Fruit fly (Drosophila melanogaster) whole organism: Measurements from ENCODE around the gene sowah.
A peak's percentile ranks its signal among the peaks of the same experiment; 100 is the strongest.

Experiments used
- CG8478 ChIP-seq: fragments of >200 bp; optimal IDR thresholded peaks from 2 replicates; lab custom pipeline; 2018; ENCODE audit warnings: inconsistent platforms
- Dll ChIP-seq: fragments of >200 bp; optimal IDR thresholded peaks from 2 replicates; lab custom pipeline; 2017
- EcR ChIP-seq, 2 experiments: fragments of >200 bp; optimal IDR thresholded peaks; 2 replicates each; lab custom pipeline; 2017; ENCODE audit warnings: missing biosample characterization in 2 of 2, missing genetic modification characterization in 2 of 2, missing genetic modification reagents in 2 of 2
- pan ChIP-seq: fragments of >200 bp; optimal IDR thresholded peaks from 2 replicates; lab custom pipeline; 2017
- psq ChIP-seq: fragments of >200 bp; optimal IDR thresholded peaks from 2 replicates; lab custom pipeline; 2017
- usp ChIP-seq: fragments of >200 bp; optimal IDR thresholded peaks from 2 replicates; lab custom pipeline; 2017; ENCODE audit warnings: missing biosample characterization, missing genetic modification characterization, mixed read lengths

sowah gene

DNA sequence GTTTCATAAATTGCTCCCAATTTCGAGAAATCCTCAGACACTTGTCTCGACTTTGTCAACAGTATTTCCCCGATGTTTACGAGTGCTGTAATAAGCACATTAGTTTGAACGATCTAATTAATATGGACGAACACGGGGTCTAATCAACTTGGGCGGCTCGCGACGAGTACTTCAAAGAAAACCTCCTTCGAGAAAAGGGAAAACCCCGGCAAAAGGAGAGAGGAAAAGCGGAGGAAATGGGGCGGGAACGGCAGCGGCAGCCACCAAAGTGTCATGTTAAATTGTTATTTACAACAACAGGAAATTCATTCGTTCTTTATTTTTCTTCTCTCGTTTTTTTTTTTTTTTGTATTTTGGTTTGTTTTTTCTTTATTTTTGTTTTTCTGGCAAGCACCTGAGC is 15.9 kb upstream of the sowah start:
- no peak for TF ChIP-seq usp (GFP tag; lab: Kevin White, UChicago)
- TF ChIP-seq pan (lab: Kevin White, UChicago) = no peak
- TF ChIP-seq CG8478 (lab: Kevin White, UChicago) = no peak
- no peak for TF ChIP-seq EcR (GFP tag; optimal IDR thresholded peaks at IDR 0.05; lab: Kevin White, UChicago)
- no peak for TF ChIP-seq psq (lab: Kevin White, UChicago)
- no peak for TF ChIP-seq Dll (lab: Kevin White, UChicago)

DNA sequence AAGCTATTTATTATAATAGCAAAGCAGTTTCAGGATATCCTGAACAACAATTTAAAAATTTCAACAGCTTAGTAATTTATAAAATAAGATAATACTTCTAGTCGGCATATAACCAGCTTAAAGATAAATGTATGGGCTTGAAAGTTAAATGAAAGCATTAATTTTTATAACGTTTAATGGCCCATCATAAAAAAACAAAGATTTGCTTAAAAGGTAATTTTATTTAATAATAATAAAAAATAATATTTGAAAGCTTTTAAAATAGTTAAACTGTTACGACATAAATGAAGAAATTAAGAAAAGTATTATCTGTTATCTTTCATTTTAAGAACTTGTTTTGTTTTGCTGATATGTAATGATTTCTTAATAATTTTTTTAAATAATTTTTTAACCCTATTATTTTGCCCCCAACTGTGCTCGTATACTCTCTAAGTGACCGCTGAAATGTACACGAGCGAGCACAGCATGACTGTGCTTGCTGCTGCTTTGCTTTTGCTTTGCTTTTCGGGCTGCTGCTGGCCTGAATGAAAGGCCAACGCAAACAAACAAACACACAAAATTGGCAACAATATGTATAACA is 15.0 kb upstream of the sowah start:
- no peak for TF ChIP-seq usp (GFP tag; lab: Kevin White, UChicago)
- TF ChIP-seq Dll (lab: Kevin White, UChicago) = no peak
- TF ChIP-seq EcR (GFP tag; optimal IDR thresholded peaks at IDR 0.05; lab: Kevin White, UChicago) = no peak
- no peak for TF ChIP-seq pan (lab: Kevin White, UChicago)
- TF ChIP-seq psq (lab: Kevin White, UChicago) = no peak
- no peak for TF ChIP-seq CG8478 (lab: Kevin White, UChicago)

DNA sequence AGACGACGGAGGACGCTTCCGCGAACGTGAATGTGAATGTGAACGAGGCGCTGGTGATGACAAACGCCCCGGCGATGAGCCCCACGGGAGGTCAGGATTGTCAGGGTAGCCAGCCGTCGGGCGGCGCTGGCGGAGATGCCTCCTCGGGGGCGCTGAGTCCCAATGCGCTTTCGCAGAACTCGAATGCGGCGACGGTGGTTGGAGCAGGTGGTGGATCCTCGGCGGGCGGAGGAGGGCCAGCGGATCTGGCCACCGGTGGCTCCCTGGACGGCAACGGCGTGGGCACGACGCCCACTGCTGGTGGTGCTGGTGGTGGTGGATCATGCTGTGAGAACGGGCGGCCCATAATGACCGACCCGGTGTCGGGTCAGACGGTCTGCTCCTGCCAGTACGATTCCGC is 13.4 kb upstream of the sowah start:
- TF ChIP-seq Dll (lab: Kevin White, UChicago) (no peak), EcR (GFP tag; optimal IDR thresholded peaks at IDR 0.05; lab: Kevin White, UChicago) (no peak), psq (lab: Kevin White, UChicago) (no peak), usp (GFP tag; lab: Kevin White, UChicago) (no peak), pan (lab: Kevin White, UChicago) (no peak), CG8478 (lab: Kevin White, UChicago) (no peak)

DNA sequence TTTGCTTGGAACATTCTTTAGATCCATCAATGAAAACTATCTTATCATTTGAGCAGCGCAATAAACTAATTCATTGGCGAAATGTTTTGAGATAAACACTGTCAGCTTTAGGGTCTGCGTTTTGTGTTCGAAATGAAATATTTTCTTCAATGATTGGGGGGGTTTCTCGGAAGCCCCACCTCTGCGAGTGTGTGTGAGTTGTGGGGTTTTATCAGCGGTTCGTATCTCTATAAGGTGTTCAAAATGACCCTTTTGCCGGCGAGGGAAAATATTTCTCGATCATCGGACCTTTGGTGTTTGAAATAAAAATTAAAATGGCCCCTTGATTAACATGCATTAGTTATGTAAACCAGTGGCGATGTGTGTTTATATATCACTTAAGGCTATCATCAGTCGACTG is 12.6 kb upstream of the sowah start:
- TF ChIP-seq usp (GFP tag; lab: Kevin White, UChicago) (no peak), psq (lab: Kevin White, UChicago) (no peak), EcR (GFP tag; optimal IDR thresholded peaks at IDR 0.05; lab: Kevin White, UChicago) (no peak), Dll (lab: Kevin White, UChicago) (no peak)

DNA sequence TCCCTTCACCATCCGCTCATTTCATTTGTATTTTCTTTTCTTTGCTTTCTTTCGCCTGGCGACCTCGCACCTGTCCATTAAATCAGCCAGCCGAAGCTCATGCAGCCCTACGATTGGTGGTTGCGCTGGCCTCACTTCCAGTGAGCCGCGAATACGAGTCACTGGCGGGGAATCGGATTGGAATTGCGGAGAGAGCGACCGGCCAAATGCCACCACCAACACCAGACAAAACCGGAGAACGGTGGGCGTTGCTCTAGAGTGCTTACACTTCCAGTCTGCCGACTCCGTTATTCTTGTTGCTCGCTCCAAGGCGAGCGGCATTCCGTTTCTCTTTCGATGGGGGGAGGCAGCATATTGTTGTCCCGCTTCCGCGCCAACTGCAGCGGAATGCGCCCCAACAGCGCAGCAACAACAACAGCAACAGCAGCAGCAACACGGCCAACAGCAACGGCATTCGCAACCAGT is 7.9 kb upstream of the sowah start, which contains the start of gene ara:
TSS of gene ara (plus strand) at position 461 of the 465 bp plus-strand sequence.
- TF ChIP-seq EcR (GFP tag; optimal IDR thresholded peaks at IDR 0.05; lab: Kevin White, UChicago) (no peak), CG8478 (lab: Kevin White, UChicago) (peak; percentile 36)

DNA sequence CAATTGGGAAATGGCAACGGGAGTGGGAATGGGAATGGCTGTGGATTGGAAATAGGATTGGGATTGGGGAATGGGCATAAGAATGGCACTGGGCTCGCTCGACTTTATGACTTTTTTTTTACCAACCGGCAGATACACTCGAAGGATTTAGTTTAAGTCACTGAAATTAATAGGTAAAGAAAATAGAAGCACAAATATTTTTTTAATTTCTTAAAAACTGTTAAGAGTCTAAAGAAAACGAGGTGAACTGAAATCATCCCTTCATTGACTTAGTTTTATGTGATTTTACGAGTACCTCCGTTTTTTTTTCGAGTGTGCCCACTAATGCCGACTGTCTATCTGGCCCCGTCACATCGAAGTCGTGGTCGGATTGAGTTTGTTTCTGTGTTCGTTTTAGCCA is 2.5 kb upstream of the sowah start:
- no peak for TF ChIP-seq EcR (GFP tag; optimal IDR thresholded peaks at IDR 0.05; lab: Kevin White, UChicago)
- TF ChIP-seq pan (lab: Kevin White, UChicago) = no peak
- TF ChIP-seq usp (GFP tag; lab: Kevin White, UChicago) = no peak

DNA sequence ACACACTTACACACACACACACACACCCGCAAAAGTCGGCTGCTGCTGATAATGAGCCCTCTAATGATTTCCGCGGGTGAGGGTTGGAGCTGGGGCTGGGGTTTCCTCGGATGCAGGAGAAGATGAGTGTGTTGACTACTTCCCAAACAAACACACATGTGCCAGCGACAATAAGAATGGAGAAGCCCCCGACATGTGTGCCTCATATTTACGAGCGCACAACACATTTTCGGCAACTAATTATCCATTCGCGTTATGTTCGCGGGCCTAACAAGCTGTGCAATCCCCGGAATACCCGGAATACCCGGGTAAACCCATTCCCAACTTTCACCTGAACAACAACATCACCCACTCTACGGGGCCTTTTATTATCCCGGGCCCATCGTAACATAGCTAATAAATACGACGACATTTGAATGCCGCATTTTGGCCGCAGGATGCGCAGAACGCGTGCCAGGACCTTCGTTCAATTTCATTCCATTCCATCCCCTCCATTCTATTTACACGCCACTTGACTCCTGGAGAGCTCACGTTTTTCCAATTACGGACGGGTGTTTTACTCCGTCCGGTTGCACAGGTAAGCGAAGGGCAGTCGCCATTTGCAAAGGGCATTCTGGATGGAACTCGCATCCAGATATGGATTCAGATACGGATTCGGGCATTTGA is 6.1 kb downstream of the sowah start:
- TF ChIP-seq EcR (GFP tag; optimal IDR thresholded peaks at IDR 0.05; lab: Kevin White, UChicago) (no peak), CG8478 (lab: Kevin White, UChicago) (no peak), usp (GFP tag; lab: Kevin White, UChicago) (no peak), psq (lab: Kevin White, UChicago) (no peak), Dll (lab: Kevin White, UChicago) (no peak), pan (lab: Kevin White, UChicago) (no peak)

DNA sequence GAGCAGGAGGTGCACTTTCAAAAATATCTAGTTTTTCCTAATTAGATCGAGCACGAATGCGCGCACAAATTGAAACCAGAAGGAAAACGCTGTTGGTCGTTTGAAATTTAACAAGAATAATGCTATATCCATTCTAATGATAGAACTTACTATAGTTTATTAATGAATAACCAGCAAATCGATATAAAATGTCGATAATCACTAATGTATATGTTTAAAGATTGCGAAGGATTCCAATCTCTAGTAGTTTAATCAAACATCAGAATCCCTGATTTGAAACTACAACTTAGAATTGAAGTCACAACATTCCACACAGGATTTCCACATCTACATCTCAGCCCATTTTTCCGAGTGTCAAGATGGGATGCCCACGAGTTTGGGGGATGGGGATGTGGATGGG is 6.9 kb downstream of the sowah start:
- no peak for TF ChIP-seq pan (lab: Kevin White, UChicago)
- no peak for TF ChIP-seq Dll (lab: Kevin White, UChicago)
- TF ChIP-seq EcR (GFP tag; optimal IDR thresholded peaks at IDR 0.05; lab: Kevin White, UChicago) = no peak
- no peak for TF ChIP-seq usp (GFP tag; lab: Kevin White, UChicago)
- TF ChIP-seq CG8478 (lab: Kevin White, UChicago) = no peak
- TF ChIP-seq psq (lab: Kevin White, UChicago) = no peak

DNA sequence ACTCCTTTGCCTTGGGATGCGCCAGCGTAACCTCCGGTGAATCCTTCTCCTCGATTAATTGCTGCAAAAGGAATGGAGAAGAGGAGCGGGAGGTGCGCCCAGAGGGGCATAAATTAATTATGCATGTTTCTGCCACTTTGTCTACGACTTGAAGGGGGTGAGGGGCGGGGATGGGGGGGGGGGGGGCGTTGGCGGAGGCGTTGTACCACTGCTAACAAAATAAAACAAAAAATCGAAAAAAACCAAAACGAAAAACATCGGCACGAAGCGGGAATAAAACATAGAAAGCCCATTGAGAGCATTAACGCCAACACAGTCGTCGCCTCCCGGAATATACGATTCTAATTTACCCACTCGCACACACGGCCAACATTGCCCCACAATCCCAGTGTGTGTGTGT is 7.4 kb downstream of the sowah start:
- no peak for TF ChIP-seq CG8478 (lab: Kevin White, UChicago)
- no peak for TF ChIP-seq psq (lab: Kevin White, UChicago)
- no peak for TF ChIP-seq usp (GFP tag; lab: Kevin White, UChicago)
- TF ChIP-seq EcR (GFP tag; optimal IDR thresholded peaks at IDR 0.05; lab: Kevin White, UChicago) = no peak
- TF ChIP-seq Dll (lab: Kevin White, UChicago) = no peak
- TF ChIP-seq pan (lab: Kevin White, UChicago) = no peak

DNA sequence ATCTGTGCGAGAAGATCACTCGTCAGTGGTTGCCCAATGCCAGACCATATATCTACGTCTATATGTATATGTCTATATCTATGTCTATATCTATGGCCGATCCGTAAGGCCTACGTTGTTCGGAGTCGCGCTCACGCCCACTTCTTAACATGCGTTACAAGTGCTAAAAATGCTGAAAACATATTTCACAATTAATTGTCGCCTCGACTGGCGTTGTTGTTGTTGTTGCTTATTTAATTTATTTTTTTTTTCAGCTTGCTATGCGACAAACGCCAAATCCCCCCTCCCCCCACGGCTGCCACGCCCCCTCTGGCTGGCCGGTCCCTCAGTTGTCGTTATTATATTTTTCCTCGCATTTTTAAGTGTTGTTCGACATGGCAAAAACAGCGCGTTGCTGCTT is 8.1 kb downstream of the sowah start:
- TF ChIP-seq Dll (lab: Kevin White, UChicago) (no peak), CG8478 (lab: Kevin White, UChicago) (no peak), pan (lab: Kevin White, UChicago) (no peak), EcR (GFP tag; optimal IDR thresholded peaks at IDR 0.05; lab: Kevin White, UChicago) (no peak), psq (lab: Kevin White, UChicago) (no peak)

DNA sequence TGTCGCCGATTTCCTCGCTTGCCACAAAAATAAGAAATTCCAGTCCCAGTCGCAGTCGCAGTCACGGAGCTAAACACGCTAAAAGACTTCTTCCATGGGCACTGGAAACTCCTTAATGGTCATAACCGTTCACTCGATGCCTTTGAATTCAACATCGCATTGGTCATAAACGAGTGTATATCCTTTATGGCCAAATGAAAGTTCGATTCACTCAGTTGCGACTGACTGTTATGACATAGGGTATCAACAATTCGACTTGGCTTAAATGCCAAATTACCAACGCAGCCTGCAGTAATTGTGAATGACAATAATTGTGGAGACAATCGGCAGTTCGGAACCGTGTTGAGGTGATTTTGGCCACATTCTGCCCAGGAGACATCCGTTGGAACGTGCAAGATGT is 13.1 kb downstream of the sowah start:
- TF ChIP-seq psq (lab: Kevin White, UChicago) (no peak), pan (lab: Kevin White, UChicago) (no peak), Dll (lab: Kevin White, UChicago) (no peak), CG8478 (lab: Kevin White, UChicago) (no peak)

DNA sequence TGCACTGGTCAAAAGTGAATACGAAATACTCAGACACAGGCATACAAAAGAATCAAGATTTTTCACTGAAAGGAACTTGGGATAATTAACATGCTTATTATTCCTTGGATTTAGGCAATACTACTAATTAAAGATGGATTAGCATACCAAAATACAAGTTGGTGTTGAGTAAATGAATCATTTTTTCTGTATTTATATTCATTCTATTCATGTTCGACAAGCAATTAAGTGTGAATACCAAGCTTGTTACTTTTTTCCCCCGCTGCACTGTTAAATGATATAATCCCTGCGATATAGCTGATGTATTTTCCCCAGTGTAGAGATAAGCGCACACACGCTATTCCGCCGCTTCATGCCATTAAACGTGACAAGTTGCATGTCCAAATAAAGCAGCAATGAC is 14.6 kb downstream of the sowah start:
- TF ChIP-seq Dll (lab: Kevin White, UChicago) (no peak), EcR (GFP tag; optimal IDR thresholded peaks at IDR 0.05; lab: Kevin White, UChicago) (no peak), usp (GFP tag; lab: Kevin White, UChicago) (no peak), CG8478 (lab: Kevin White, UChicago) (no peak)
